Fruit fly (Drosophila melanogaster) whole organism, adult: ENCODE results near the gene Kmn2.

Source experiments
- CG11617 ChIP-seq: fragments of 200-800 bp; sonication (Bioruptor generic); optimal IDR thresholded peaks from 2 replicates; lab custom pipeline; 2017; ENCODE audit warnings: mild to moderate bottlenecking, missing biosample characterization, missing genetic modification reagents, missing genetic modification characterization
- CG14711 ChIP-seq: fragments of 200-800 bp; sonication (Bioruptor generic); optimal IDR thresholded peaks from 2 replicates; lab custom pipeline; 2018; ENCODE audit warnings: missing biosample characterization, mild to moderate bottlenecking, missing genetic modification characterization, moderate library complexity
- CG1620 ChIP-seq: fragments of 200-800 bp; sonication (Bioruptor generic); optimal IDR thresholded peaks from 2 replicates; lab custom pipeline; 2016; ENCODE audit warnings: missing biosample characterization, missing genetic modification characterization
- CG5204 ChIP-seq: fragments of 200-800 bp; sonication (Bioruptor generic); optimal IDR thresholded peaks from 2 replicates; lab custom pipeline; 2016; ENCODE audit warnings: missing biosample characterization, missing genetic modification characterization
- CG7101 ChIP-seq: fragments of 200-800 bp; sonication (Bioruptor generic); optimal IDR thresholded peaks from 2 replicates; lab custom pipeline; 2018; ENCODE audit warnings: missing biosample characterization, mild to moderate bottlenecking, missing genetic modification characterization, moderate library complexity
- Clk ChIP-seq: fragments of 200-800 bp; sonication (Bioruptor generic); optimal IDR thresholded peaks from 2 replicates; lab custom pipeline; 2017; ENCODE audit warnings: missing biosample characterization, missing genetic modification characterization
- Crg-1 ChIP-seq: fragments of 200-800 bp; sonication (Bioruptor generic); optimal IDR thresholded peaks from 2 replicates; lab custom pipeline; 2016; ENCODE audit warnings: missing biosample characterization, missing genetic modification characterization
- Hr96 ChIP-seq: fragments of 200-800 bp; sonication (Bioruptor generic); optimal IDR thresholded peaks from 2 replicates; lab custom pipeline; 2016; ENCODE audit warnings: missing biosample characterization, missing genetic modification characterization
- cnc ChIP-seq, 2 experiments: fragments of >200 bp; optimal IDR thresholded peaks; 2 replicates each; lab custom pipeline; 2017
- kay ChIP-seq: fragments of 200-800 bp; sonication (Bioruptor generic); peaks from one replicate; lab custom pipeline; 2016; ENCODE audit warnings: missing biosample characterization, missing genetic modification characterization, borderline replicate concordance
- ovo ChIP-seq: fragments of 200-800 bp; sonication (Bioruptor generic); optimal IDR thresholded peaks from 2 replicates; lab custom pipeline; 2016; ENCODE audit warnings: missing biosample characterization, missing genetic modification characterization
- tj ChIP-seq: fragments of 200-800 bp; sonication (Bioruptor generic); optimal IDR thresholded peaks from 3 replicates; lab custom pipeline; 2017; ENCODE audit warnings: missing biosample characterization, mild to moderate bottlenecking, missing genetic modification characterization, moderate library complexity
- toe ChIP-seq: fragments of 200-800 bp; sonication (Bioruptor generic); optimal IDR thresholded peaks from 2 replicates; lab custom pipeline; 2016; ENCODE audit warnings: missing biosample characterization, missing genetic modification characterization

DNA sequence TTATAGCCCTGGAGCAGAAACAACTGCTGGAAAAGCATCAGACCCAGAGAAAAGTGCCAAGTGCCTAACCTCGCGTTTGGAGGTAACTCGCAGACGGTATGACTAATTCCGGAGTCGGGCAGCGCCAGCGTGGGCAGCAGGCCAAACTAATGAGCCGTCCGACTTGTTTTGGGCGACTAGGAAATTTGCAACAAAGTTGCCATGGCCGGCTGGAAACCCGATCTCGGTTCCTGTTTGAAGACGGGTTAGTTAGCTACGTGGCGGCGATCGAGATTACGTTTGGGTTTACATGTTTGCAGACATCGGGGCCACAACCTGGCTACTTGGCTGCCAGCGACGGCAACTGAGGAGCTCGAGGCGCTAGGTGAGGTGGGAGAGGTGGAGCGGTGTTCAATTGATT is 44.1 kb downstream of the Kmn2 start:
- TF ChIP-seq Clk (GFP tag; lab: Kevin White, UChicago): no peak
- no peak for TF ChIP-seq kay (GFP tag; lab: Kevin White, UChicago)
- no peak for TF ChIP-seq CG7101 (tag; lab: Kevin White, UChicago)
- no peak for TF ChIP-seq Crg-1 (GFP tag; lab: Kevin White, UChicago)
- no peak for TF ChIP-seq CG1620
- TF ChIP-seq cnc (optimal IDR thresholded peaks at IDR 0.05; lab: Kevin White, UChicago): no peak
- TF ChIP-seq ovo (GFP tag; lab: Kevin White, UChicago): no peak
- TF ChIP-seq tj (GFP tag; lab: Kevin White, UChicago): no peak
- TF ChIP-seq CG14711 (tag; lab: Kevin White, UChicago): no peak
- no peak for TF ChIP-seq Hr96
- no peak for TF ChIP-seq toe (GFP tag; lab: Kevin White, UChicago)
- TF ChIP-seq CG5204: no peak
- no peak for TF ChIP-seq CG11617 (GFP tag; lab: Kevin White, UChicago)
